Fruit fly (Drosophila melanogaster) whole organism, pupa: ENCODE measurements around the gene Argk2.

ENCODE experiments used
- CG10348 ChIP-seq: fragments of 200-800 bp; sonication (Bioruptor generic); IDR thresholded peaks from 2 replicates; pipeline ENCODE4 v1.3.6; 2022; ENCODE audit warnings: missing biosample characterization, missing genetic modification characterization
- CG12605 ChIP-seq: fragments of 200-800 bp; sonication (Bioruptor generic); IDR thresholded peaks from 2 replicates; pipeline ENCODE4 v1.3.6; 2022; ENCODE audit warnings: missing biosample characterization, missing genetic modification characterization
- CG14655 ChIP-seq: fragments of 200-800 bp; sonication (Bioruptor generic); optimal IDR thresholded peaks from 3 replicates; lab custom pipeline; 2017; ENCODE audit warnings: mild to moderate bottlenecking, missing biosample characterization, missing genetic modification reagents, missing genetic modification characterization
- CG15710 ChIP-seq: fragments of 200-800 bp; sonication (Bioruptor generic); optimal IDR thresholded peaks from 2 replicates; lab custom pipeline; 2018; ENCODE audit warnings: missing biosample characterization, mild to moderate bottlenecking, missing genetic modification characterization, moderate library complexity
- CG17806 ChIP-seq: fragments of 200-800 bp; sonication (Bioruptor generic); optimal IDR thresholded peaks from 2 replicates; lab custom pipeline; 2018; ENCODE audit warnings: missing biosample characterization, mild to moderate bottlenecking, missing genetic modification characterization, moderate library complexity
- CG32121 ChIP-seq: fragments of 200-800 bp; sonication (Bioruptor generic); IDR thresholded peaks from 2 replicates; pipeline ENCODE4 v1.3.6; 2022; ENCODE audit warnings: missing biosample characterization, missing genetic modification characterization
- CG34367 ChIP-seq: fragments of 200-800 bp; sonication (Bioruptor generic); optimal IDR thresholded peaks from 2 replicates; lab custom pipeline; 2018; ENCODE audit warnings: missing biosample characterization, mild to moderate bottlenecking, missing genetic modification characterization
- CG4496 ChIP-seq: fragments of 200-800 bp; sonication (Bioruptor generic); IDR thresholded peaks from 3 replicates; pipeline ENCODE4 v1.3.6; 2022; ENCODE audit warnings: missing biosample characterization, missing genetic modification characterization
- CG8159 ChIP-seq: fragments of 200-800 bp; sonication (Bioruptor generic); optimal IDR thresholded peaks from 3 replicates; lab custom pipeline; 2018; ENCODE audit warnings: missing biosample characterization, mild to moderate bottlenecking, missing genetic modification characterization, moderate library complexity
- CG8301 ChIP-seq: fragments of 200-800 bp; sonication (Bioruptor generic); optimal IDR thresholded peaks from 2 replicates; lab custom pipeline; 2018; ENCODE audit warnings: missing biosample characterization, mild to moderate bottlenecking, missing genetic modification characterization
- CG9948 ChIP-seq: fragments of 200-800 bp; sonication (Bioruptor generic); optimal IDR thresholded peaks from 2 replicates; lab custom pipeline; 2018; ENCODE audit warnings: missing biosample characterization, mild to moderate bottlenecking, missing genetic modification characterization, moderate library complexity
- D1 ChIP-seq: fragments of 200-800 bp; sonication (Bioruptor generic); optimal IDR thresholded peaks from 2 replicates; lab custom pipeline; 2018; ENCODE audit warnings: missing biosample characterization, mild to moderate bottlenecking, missing genetic modification characterization, moderate library complexity
- EcR ChIP-seq: fragments of 200-800 bp; sonication (Bioruptor generic); optimal IDR thresholded peaks from 3 replicates; lab custom pipeline; 2019; ENCODE audit warnings: missing biosample characterization, missing genetic modification characterization, mild to moderate bottlenecking, moderate library complexity, missing genetic modification reagents
- Ets98B ChIP-seq: fragments of 200-800 bp; sonication (Bioruptor generic); IDR thresholded peaks from 2 replicates; pipeline ENCODE4 v1.3.6; 2022; ENCODE audit warnings: missing biosample characterization, missing genetic modification characterization
- Pif1A ChIP-seq: fragments of 200-800 bp; sonication (Bioruptor generic); optimal IDR thresholded peaks from 3 replicates; lab custom pipeline; 2016; ENCODE audit warnings: missing biosample characterization, missing genetic modification characterization
- Pif1B ChIP-seq: fragments of 200-800 bp; sonication (Bioruptor generic); optimal IDR thresholded peaks from 3 replicates; lab custom pipeline; 2016; ENCODE audit warnings: missing biosample characterization, missing genetic modification characterization
- Snoo ChIP-seq: fragments of 200-800 bp; sonication (Bioruptor generic); optimal IDR thresholded peaks from 3 replicates; lab custom pipeline; 2017; ENCODE audit warnings: missing biosample characterization, mild to moderate bottlenecking, missing genetic modification characterization, inconsistent platforms
- fd96Ca ChIP-seq: fragments of 200-800 bp; sonication (Bioruptor generic); IDR thresholded peaks from 3 replicates; pipeline ENCODE4 v1.3.6; 2022; ENCODE audit warnings: missing biosample characterization, missing genetic modification characterization
- gl ChIP-seq: fragments of 200-800 bp; sonication (Bioruptor generic); optimal IDR thresholded peaks from 2 replicates; lab custom pipeline; 2018; ENCODE audit warnings: missing biosample characterization, mild to moderate bottlenecking, missing genetic modification characterization
- rn ChIP-seq: fragments of 200-800 bp; sonication (Bioruptor generic); IDR thresholded peaks from 2 replicates; pipeline ENCODE4 v1.3.6; 2022; ENCODE audit warnings: missing biosample characterization, missing genetic modification characterization

Argk2 gene

dm6 chr3L:9011485-9012389, 35.5 kb upstream of the Argk2 start:
- TF ChIP-seq CG8159 (tag; lab: Kevin White, UChicago) (peak; percentile 37), gl (no peak), CG15710 (tag; lab: Kevin White, UChicago) (peak; percentile 1), CG12605 (GFP tag; lab: Robert Waterston, UW) (no peak), CG4496 (GFP tag; lab: Robert Waterston, UW) (no peak), CG10348 (no peak)

DNA sequence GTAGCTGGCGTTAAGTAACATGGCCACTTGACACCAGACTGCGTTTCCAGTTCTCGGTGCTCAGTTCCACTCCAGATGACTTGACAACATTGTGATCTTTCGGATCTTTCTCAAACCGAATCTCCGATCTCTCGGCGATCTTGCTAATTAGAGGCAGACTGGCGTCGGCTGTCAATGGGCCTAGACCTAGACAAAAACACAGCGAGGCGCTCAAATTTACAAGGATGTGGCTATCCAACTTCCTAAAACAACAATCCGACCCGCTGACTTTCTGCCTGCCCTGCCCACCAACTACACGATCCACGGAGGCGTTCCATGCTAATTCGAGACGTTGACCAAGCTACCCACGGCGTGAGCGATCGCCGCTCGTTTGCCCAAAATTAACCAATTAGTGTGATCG, 33.5 kb upstream of the Argk2 start:
- no peak for TF ChIP-seq CG9948 (tag; lab: Kevin White, UChicago)
- no peak for TF ChIP-seq rn
- TF ChIP-seq CG17806 (tag; lab: Kevin White, UChicago), result no peak
- TF ChIP-seq Ets98B, result no peak
- TF ChIP-seq Pif1A (GFP tag; lab: Kevin White, UChicago), result no peak
- TF ChIP-seq CG12605 (GFP tag; lab: Robert Waterston, UW), result no peak
- TF ChIP-seq CG34367, result no peak
- TF ChIP-seq Snoo, result no peak

DNA sequence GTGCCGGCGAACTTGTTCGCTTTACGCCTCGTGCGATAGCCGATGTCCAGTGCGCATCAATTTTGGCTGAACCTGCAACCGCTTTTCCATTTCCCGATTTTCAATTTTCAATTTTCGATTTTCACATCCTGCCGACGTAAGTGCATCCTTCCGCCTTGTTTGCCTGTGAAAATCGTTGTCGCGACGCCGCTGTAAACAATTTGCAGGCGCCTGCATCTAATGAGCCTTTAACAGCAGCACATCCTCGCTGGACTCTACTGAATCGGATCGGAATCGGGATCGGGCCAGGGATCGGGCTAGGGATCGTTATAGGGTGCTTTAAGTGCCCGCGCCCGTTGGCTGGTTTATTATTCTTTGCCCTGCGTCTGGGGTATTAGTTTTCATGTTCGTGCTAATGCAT, 29.8 kb upstream of the Argk2 start:
- TF ChIP-seq EcR (GFP tag; lab: Kevin White, UChicago) (no peak), fd96Ca (GFP tag; lab: Robert Waterston, UW) (no peak), CG9948 (tag; lab: Kevin White, UChicago) (no peak), Snoo (no peak), Pif1A (GFP tag; lab: Kevin White, UChicago) (no peak), Pif1B (no peak), CG8159 (tag; lab: Kevin White, UChicago) (no peak), CG14655 (no peak), rn (no peak)

dm6 chr3L:9019196-9019662, 28.0 kb upstream of the Argk2 start, which contains the start of gene Doc2:
Gene Doc2, minus strand, starts transcription at chr3L:9019246.
- TF ChIP-seq CG4496 (GFP tag; lab: Robert Waterston, UW), result no peak
- TF ChIP-seq rn, result no peak
- no peak for TF ChIP-seq CG14655
- no peak for TF ChIP-seq CG10348
- no peak for TF ChIP-seq Snoo
- no peak for TF ChIP-seq CG34367
- no peak for TF ChIP-seq CG12605 (GFP tag; lab: Robert Waterston, UW)
- TF ChIP-seq CG8301 (tag; lab: Kevin White, UChicago), result no peak
- TF ChIP-seq Pif1B, result no peak
- TF ChIP-seq CG9948 (tag; lab: Kevin White, UChicago), result no peak
- no peak for TF ChIP-seq CG32121 (GFP tag; lab: Robert Waterston, UW)
- no peak for TF ChIP-seq fd96Ca (GFP tag; lab: Robert Waterston, UW)
- TF ChIP-seq CG8159 (tag; lab: Kevin White, UChicago), result no peak
- no peak for TF ChIP-seq Pif1A (GFP tag; lab: Kevin White, UChicago)
- no peak for TF ChIP-seq EcR (GFP tag; lab: Kevin White, UChicago)
- TF ChIP-seq CG17806 (tag; lab: Kevin White, UChicago), result no peak

DNA sequence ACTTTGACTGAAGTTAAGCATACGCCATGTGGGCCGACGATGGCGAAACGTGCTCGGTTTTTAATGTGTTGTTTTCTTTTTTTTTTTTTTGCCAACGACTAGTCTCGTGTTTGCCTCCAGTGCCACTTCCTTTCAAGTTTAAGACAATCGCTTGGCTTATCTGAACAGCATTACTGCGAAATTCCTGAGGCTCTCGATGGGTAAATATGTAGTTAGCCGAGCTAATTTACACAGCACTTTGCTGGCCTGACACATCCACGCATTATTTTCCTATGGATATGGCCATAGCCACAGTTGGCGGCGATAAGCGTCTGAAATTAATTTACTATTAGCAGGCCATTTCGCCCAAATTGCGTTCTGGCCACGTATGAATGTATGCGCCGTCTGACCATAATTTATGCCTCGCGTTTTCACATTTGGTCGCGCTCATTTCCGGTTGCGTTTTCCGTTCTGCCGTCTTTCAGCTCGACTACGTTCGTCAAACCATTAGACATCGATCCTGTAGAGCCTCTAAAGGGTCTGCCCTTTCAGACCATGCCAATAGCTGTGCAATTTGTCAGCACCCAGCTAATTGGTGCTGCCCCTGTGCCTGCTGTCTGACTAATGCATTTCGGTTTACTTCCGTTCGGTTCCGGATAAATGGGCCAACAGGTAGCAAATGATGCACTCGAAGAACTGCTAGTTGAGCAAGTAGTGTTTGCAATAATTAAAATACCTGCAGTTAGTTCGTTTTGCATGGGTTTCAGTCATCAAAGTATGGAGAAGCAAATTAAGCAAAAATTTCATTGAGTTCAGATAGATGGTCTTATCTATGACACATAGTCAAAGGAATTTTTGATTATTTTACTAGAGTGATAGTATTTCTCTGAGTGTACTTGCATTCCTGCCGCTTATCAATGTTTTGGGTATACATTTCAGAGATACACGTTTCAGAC, 26.5 kb upstream of the Argk2 start:
- TF ChIP-seq CG14655 (no peak), Ets98B (no peak), CG12605 (GFP tag; lab: Robert Waterston, UW) (no peak), CG15710 (tag; lab: Kevin White, UChicago) (no peak), CG17806 (tag; lab: Kevin White, UChicago) (no peak), CG4496 (GFP tag; lab: Robert Waterston, UW) (no peak), CG32121 (GFP tag; lab: Robert Waterston, UW) (no peak), CG34367 (no peak), Pif1A (GFP tag; lab: Kevin White, UChicago) (no peak), fd96Ca (GFP tag; lab: Robert Waterston, UW) (no peak), gl (no peak), Snoo (no peak), rn (no peak), CG10348 (no peak)

DNA sequence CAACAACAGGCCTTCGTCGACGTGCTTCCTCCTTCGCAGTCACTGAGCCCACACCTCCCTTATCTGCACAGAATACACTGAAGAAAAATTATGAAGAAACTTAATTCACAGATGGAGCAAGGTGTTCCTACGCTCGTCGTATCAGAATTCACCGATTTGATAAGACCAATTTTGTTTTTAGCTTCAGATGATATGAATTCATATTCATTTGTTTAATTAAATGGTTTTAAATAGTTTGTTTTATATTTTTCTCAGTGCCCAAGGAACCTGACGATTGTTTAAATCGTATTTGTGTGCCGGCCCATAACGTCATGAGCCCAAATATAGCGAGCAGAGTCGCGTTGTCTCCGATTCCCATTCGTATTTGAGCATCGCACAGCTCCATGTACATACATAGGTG, 23.6 kb upstream of the Argk2 start:
- no peak for TF ChIP-seq CG8159 (tag; lab: Kevin White, UChicago)
- TF ChIP-seq Snoo, result no peak
- TF ChIP-seq CG34367, result peak; percentile 1
- no peak for TF ChIP-seq rn
- TF ChIP-seq CG14655, result peak; percentile 39
- TF ChIP-seq Pif1B, result no peak

DNA sequence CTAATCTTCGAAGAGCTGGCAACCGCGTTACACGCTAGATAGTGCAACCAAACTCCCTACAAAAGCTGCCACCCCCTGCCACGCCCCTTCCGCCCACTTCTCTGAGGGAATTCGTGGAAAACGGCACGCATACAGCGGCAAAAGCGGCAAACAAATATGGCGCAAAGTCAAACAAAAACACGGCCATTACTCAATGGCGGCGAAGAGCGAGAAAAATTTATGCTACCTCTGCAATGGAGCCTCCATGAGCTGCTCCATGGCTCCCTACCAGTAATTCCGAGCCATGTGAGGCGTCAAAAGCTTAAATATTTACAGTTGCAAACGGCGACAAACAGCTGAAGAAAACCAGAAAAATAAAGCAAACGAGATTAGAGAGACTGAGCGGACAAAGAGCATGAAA, 22.5 kb upstream of the Argk2 start:
- TF ChIP-seq CG17806 (tag; lab: Kevin White, UChicago), result no peak
- no peak for TF ChIP-seq Pif1B
- TF ChIP-seq CG12605 (GFP tag; lab: Robert Waterston, UW), result no peak
- TF ChIP-seq CG8301 (tag; lab: Kevin White, UChicago), result no peak
- no peak for TF ChIP-seq D1
- no peak for TF ChIP-seq gl
- TF ChIP-seq CG14655, result no peak
- TF ChIP-seq CG32121 (GFP tag; lab: Robert Waterston, UW), result no peak
- no peak for TF ChIP-seq CG9948 (tag; lab: Kevin White, UChicago)
- TF ChIP-seq CG8159 (tag; lab: Kevin White, UChicago), result no peak
- TF ChIP-seq CG10348, result no peak
- no peak for TF ChIP-seq fd96Ca (GFP tag; lab: Robert Waterston, UW)
- TF ChIP-seq Ets98B, result no peak
- TF ChIP-seq CG34367, result no peak
- TF ChIP-seq CG4496 (GFP tag; lab: Robert Waterston, UW), result no peak
- no peak for TF ChIP-seq Snoo
- no peak for TF ChIP-seq rn
- TF ChIP-seq CG15710 (tag; lab: Kevin White, UChicago), result no peak
